Fruit fly (Drosophila melanogaster): Measurements from ENCODE around the gene tos.
A peak's percentile ranks its signal among the peaks of the same experiment; 100 is the strongest.

tos gene

dm6 chr2L:18705617-18706046, 23.8 kb upstream of the tos start, which contains the start of gene Jwa (continued):
- peak; percentile 75 for TF ChIP-seq Elba2 (GFP tag; optimal IDR thresholded peaks at IDR 0.05)
- peak; percentile 93 for TF ChIP-seq CG2889 (GFP tag; IDR thresholded peaks at IDR 0.05)
- peak; percentile 95 for TF ChIP-seq Dbx (GFP tag; IDR thresholded peaks at IDR 0.05)
- peak; percentile 89 for TF ChIP-seq CG17829 (tag; optimal IDR thresholded peaks at IDR 0.05)
- peak; percentile 93 for TF ChIP-seq slou (GFP tag; optimal IDR thresholded peaks at IDR 0.05)
- peak; percentile 97 for TF ChIP-seq zfh2 (GFP tag; optimal IDR thresholded peaks at IDR 0.05)
- peak; percentile 90 for TF ChIP-seq CG1529 (GFP tag; optimal IDR thresholded peaks at IDR 0.05)
- TF ChIP-seq CG16815 (GFP tag; optimal IDR thresholded peaks at IDR 0.05), result peak; percentile 97
- TF ChIP-seq CG31224 (GFP tag; IDR thresholded peaks at IDR 0.05), result peak; percentile 86
- TF ChIP-seq CG18262 (tag; optimal IDR thresholded peaks at IDR 0.05), result peak; percentile 81
- peak; percentile 30 for TF ChIP-seq kni (GFP tag; optimal IDR thresholded peaks at IDR 0.05)
- peak; percentile 93 for TF ChIP-seq pho (GFP tag; optimal IDR thresholded peaks at IDR 0.05)
- TF ChIP-seq Oli (tag; optimal IDR thresholded peaks at IDR 0.05), result peak; percentile 91
- peak; percentile 70; the same call in 2 of the 3 replicates for TF ChIP-seq CG6175 (GFP tag; IDR thresholded peaks at IDR 0.05)
- peak; percentile 73 for TF ChIP-seq CG15601 (tag; optimal IDR thresholded peaks at IDR 0.05)
- peak; percentile 81 for TF ChIP-seq Vsx1 (GFP tag; optimal IDR thresholded peaks at IDR 0.05)
- peak; percentile 80 for TF ChIP-seq wor (GFP tag; IDR thresholded peaks at IDR 0.05)
- TF ChIP-seq pzg (GFP tag; optimal IDR thresholded peaks at IDR 0.05), result peak; percentile 70
- peak; percentile 96 for TF ChIP-seq CG30431 (GFP tag; optimal IDR thresholded peaks at IDR 0.05)
- peak; percentile 72 for TF ChIP-seq Adf1 (GFP tag; IDR thresholded peaks at IDR 0.05)
- TF ChIP-seq CG3065 (GFP tag; optimal IDR thresholded peaks at IDR 0.05), result peak; percentile 79
- no peak for TF ChIP-seq D (optimal IDR thresholded peaks at IDR 0.05)
- peak; percentile 80 for TF ChIP-seq D (GFP tag; optimal IDR thresholded peaks at IDR 0.05)
- peak; percentile 61 for TF ChIP-seq fd102C (GFP tag; optimal IDR thresholded peaks at IDR 0.05)
- TF ChIP-seq CG11695 (GFP tag; IDR thresholded peaks at IDR 0.05), result peak; percentile 90
- TF ChIP-seq HLHmδ (GFP tag; optimal IDR thresholded peaks at IDR 0.05), result no peak
- TF ChIP-seq CG6689 (GFP tag; IDR thresholded peaks at IDR 0.05), result peak; percentile 90
- peak; percentile 73 for TF ChIP-seq CG12104 (GFP tag; optimal IDR thresholded peaks at IDR 0.05)
- peak; percentile 90 for TF ChIP-seq CG14050 (GFP tag; IDR thresholded peaks at IDR 0.05)
- peak; percentile 100 for TF ChIP-seq CG14860 (GFP tag; IDR thresholded peaks at IDR 0.05; ENCODE audit: partially characterized antibody)
- TF ChIP-seq rib (GFP tag; IDR thresholded peaks at IDR 0.05), result peak; percentile 81
- TF ChIP-seq CG10462 (GFP tag; optimal IDR thresholded peaks at IDR 0.05), result peak; percentile 77
- peak; percentile 91 for TF ChIP-seq lmd (GFP tag; IDR thresholded peaks at IDR 0.05)
- TF ChIP-seq insv (GFP tag; optimal IDR thresholded peaks at IDR 0.05), result peak in 1 of 2 experiments; percentile 46
- peak; percentile 61 for TF ChIP-seq her (GFP tag; optimal IDR thresholded peaks at IDR 0.05)
- TF ChIP-seq sr (GFP tag; IDR thresholded peaks at IDR 0.05), result peak; percentile 76; the same call in 2 of the 3 replicates
- TF ChIP-seq zen (tag; optimal IDR thresholded peaks at IDR 0.05), result peak; percentile 77
- peak; percentile 95 for TF ChIP-seq tna (GFP tag; IDR thresholded peaks at IDR 0.05; ENCODE audit: partially characterized antibody)
- peak; percentile 72 for TF ChIP-seq Gsc (GFP tag; IDR thresholded peaks at IDR 0.05)
- TF ChIP-seq shn (GFP tag; optimal IDR thresholded peaks at IDR 0.05), result peak; percentile 91
- TF ChIP-seq mld (GFP tag; IDR thresholded peaks at IDR 0.05; ENCODE audit: partially characterized antibody), result peak; percentile 87
- TF ChIP-seq Awh (GFP tag; IDR thresholded peaks at IDR 0.05), result peak; percentile 80
- peak; percentile 91 for TF ChIP-seq CG33557 (GFP tag; optimal IDR thresholded peaks at IDR 0.05)
- peak; percentile 88 for TF ChIP-seq CG14710 (tag; optimal IDR thresholded peaks at IDR 0.05)
- peak; percentile 98 for TF ChIP-seq CG12391 (tag; optimal IDR thresholded peaks at IDR 0.05)
- peak; percentile 90 for TF ChIP-seq CG43689 (GFP tag; IDR thresholded peaks at IDR 0.05)
- no peak for TF ChIP-seq CG8478 (optimal IDR thresholded peaks at IDR 0.05)
- TF ChIP-seq CG17568 (GFP tag; optimal IDR thresholded peaks at IDR 0.05), result peak; percentile 91
- TF ChIP-seq D19B (GFP tag; optimal IDR thresholded peaks at IDR 0.05), result peak; percentile 44
- TF ChIP-seq CG8089 (GFP tag; optimal IDR thresholded peaks at IDR 0.05), result peak; percentile 85
- TF ChIP-seq Antp (GFP tag; optimal IDR thresholded peaks at IDR 0.05), result peak; percentile 94

All from whole organism, embryonic.